Worm (Caenorhabditis elegans): ENCODE measurements around the gene baf-1.

DNA sequence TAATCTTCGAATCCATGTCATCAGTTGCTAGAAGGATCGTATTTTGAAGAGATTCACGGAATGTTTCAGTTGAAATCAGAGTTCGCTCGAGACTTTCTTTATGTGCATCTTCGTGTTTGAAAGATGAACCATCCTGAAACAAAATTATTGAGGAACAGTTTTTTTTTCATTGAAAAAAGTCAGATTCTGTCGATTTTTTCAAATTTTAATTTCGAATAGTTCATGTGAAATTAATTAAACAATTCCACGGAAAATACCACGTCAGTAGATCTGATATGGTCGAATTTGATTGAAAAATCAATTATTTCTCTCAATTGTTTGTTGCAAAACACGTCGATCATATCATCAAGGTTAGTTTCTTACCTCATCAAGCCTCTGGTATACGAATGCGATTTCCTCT is 27.9 kb upstream of the baf-1 start, which contains the start of gene F54C8.1:
- TF ChIP-seq unc-39 (tag; optimal IDR thresholded peaks at IDR 0.05) (no peak), ztf-4 (tag; optimal IDR thresholded peaks at IDR 0.05) (no peak), nhr-77 (tag; optimal IDR thresholded peaks at IDR 0.05) (no peak), nhr-10 (tag; optimal IDR thresholded peaks at IDR 0.05) (no peak), ceh-82 (tag; optimal IDR thresholded peaks at IDR 0.05) (no peak), fos-1 (tag; optimal IDR thresholded peaks at IDR 0.05) (no peak), skn-1 (tag; optimal IDR thresholded peaks at IDR 0.05) (no peak), mdl-1 (tag; optimal IDR thresholded peaks at IDR 0.05) (no peak)
